Worm (Caenorhabditis elegans): ENCODE measurements around the gene C30B5.2.

DNA sequence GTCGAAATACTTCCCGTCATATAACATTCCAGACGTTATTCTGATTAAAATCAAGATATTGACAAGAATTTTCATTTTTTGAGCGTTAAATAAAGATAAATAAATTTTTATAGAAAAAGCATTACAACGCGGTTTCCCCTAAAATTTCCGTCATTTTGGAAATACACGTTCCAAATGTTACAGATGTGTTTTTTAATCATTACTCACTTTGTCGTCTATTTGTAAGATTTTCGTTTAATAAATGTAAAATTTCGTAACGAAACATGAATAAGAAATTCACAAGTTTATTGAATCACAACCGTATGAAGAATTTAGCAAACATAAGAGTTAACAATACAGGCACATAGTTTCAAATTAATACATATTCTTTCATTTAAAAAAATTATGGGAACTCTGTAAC is 5.9 kb downstream of the C30B5.2 start, which contains the start of gene C30B5.17:
- TF ChIP-seq tbx-11 (GFP tag; IDR thresholded peaks at IDR 0.05) (no peak), B0310.2 (tag; optimal IDR thresholded peaks at IDR 0.05) (no peak), flt-1 (GFP tag; IDR thresholded peaks at IDR 0.05) (no peak), hmg-4 (GFP tag; optimal IDR thresholded peaks at IDR 0.05) (no peak), hnd-1 (tag; optimal IDR thresholded peaks at IDR 0.05) (no peak), sea-1 (GFP tag; conservative IDR thresholded peaks at IDR 0.05) (no peak), ama-1 (optimal IDR thresholded peaks at IDR 0.05) (no peak), tra-4 (tag; optimal IDR thresholded peaks at IDR 0.05) (no peak), F13C5.2 (tag; optimal IDR thresholded peaks at IDR 0.05) (no peak)

Data from whole organism, early embryonic.